Worm (Caenorhabditis elegans) whole organism, L4 larva: ENCODE results near the gene C53B7.3.
A peak's percentile ranks its signal among the peaks of the same experiment; 100 is the strongest.

Source experiments
- ama-1 ChIP-seq: fragments of 150-350 bp; optimal IDR thresholded peaks from 2 replicates; lab custom pipeline; 2014; ENCODE audit warnings: inconsistent platforms, mixed read lengths
- ceh-82 ChIP-seq: sonication (generic microtip); optimal IDR thresholded peaks from 2 replicates; lab custom pipeline; 2017; ENCODE audit warnings: missing biosample characterization, missing genetic modification characterization
- ces-1 ChIP-seq: fragments of 150-350 bp; sonication (generic microtip); optimal IDR thresholded peaks from 4 replicates; lab custom pipeline; 2014; ENCODE audit warnings: missing biosample characterization, missing genetic modification reagents, missing genetic modification characterization
- cey-2 ChIP-seq: sonication (generic microtip); optimal IDR thresholded peaks from 3 replicates; lab custom pipeline; 2017; ENCODE audit warnings: missing genetic modification characterization, mild to moderate bottlenecking, missing compliant biosample characterization, antibody characterized with exemption, borderline replicate concordance; ENCODE audit not compliant: insufficient read depth
- lin-13 ChIP-seq: fragments of 150-350 bp; optimal IDR thresholded peaks from 2 replicates; lab custom pipeline; 2014; ENCODE audit warnings: missing biosample characterization, missing genetic modification reagents, missing genetic modification characterization
- lin-39 ChIP-seq: fragments of 150-350 bp; optimal IDR thresholded peaks from 2 replicates; lab custom pipeline; 2014; ENCODE audit warnings: missing biosample characterization, missing genetic modification reagents, missing genetic modification characterization
- nhr-11 ChIP-seq: fragments of 150-350 bp; optimal IDR thresholded peaks from 2 replicates; lab custom pipeline; 2014; ENCODE audit warnings: missing biosample characterization, missing genetic modification characterization
- nhr-25 ChIP-seq: sonication (generic microtip); optimal IDR thresholded peaks from 2 replicates; lab custom pipeline; 2017; ENCODE audit warnings: missing genetic modification characterization, mild to moderate bottlenecking, missing compliant biosample characterization, antibody characterized with exemption, moderate library complexity, borderline replicate concordance; ENCODE audit not compliant: insufficient read depth
- nhr-28 ChIP-seq: fragments of 150-350 bp; optimal IDR thresholded peaks from 2 replicates; lab custom pipeline; 2014; ENCODE audit warnings: missing biosample characterization, missing genetic modification characterization
- skn-1 ChIP-seq: fragments of 150-350 bp; optimal IDR thresholded peaks from 2 replicates; lab custom pipeline; 2014; ENCODE audit warnings: missing biosample characterization, missing genetic modification characterization
- ztf-11 ChIP-seq: fragments of 150-350 bp; optimal IDR thresholded peaks from 2 replicates; lab custom pipeline; 2014; ENCODE audit warnings: missing biosample characterization, missing genetic modification characterization

DNA sequence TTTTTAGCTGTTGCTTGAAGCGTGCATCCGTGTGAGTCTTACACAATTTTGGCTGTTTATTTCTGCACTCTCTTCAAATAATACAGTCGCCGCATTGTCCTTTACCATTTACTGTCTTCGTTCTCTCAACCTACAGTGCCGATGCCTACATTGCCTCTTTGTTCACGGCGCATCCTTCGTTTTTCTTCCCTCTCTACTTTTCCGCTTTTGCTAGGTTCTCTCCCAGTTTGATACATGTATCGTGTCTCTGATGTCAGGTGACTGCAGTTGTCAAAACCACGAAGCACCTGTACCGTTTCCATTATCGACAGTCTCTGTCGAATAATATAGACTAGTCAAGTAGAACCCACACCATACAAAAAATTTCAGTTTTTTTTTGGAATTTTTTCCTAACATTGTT, 35.9 kb upstream of the C53B7.3 start:
- TF ChIP-seq ces-1, result no peak
- no peak for TF ChIP-seq skn-1 (tag; lab: Kevin White, UChicago)
- TF ChIP-seq nhr-25 (tag; lab: Kevin White, UChicago), result no peak
- no peak for TF ChIP-seq nhr-11 (tag; lab: Kevin White, UChicago)
- peak; percentile 80 for TF ChIP-seq nhr-28 (tag; lab: Kevin White, UChicago)
- TF ChIP-seq lin-39 (tag; lab: Kevin White, UChicago), result no peak
- no peak for TF ChIP-seq cey-2 (tag; lab: Kevin White, UChicago)
- no peak for TF ChIP-seq lin-13 (GFP tag; lab: Kevin White, UChicago)
- no peak for TF ChIP-seq ceh-82 (tag; lab: Kevin White, UChicago)
- no peak for TF ChIP-seq ama-1 (lab: Kevin White, UChicago)
- no peak for TF ChIP-seq ztf-11 (tag; lab: Kevin White, UChicago)
